Fruit fly (Drosophila melanogaster): ENCODE results near the gene CG10898.

Gene CG10898

DNA sequence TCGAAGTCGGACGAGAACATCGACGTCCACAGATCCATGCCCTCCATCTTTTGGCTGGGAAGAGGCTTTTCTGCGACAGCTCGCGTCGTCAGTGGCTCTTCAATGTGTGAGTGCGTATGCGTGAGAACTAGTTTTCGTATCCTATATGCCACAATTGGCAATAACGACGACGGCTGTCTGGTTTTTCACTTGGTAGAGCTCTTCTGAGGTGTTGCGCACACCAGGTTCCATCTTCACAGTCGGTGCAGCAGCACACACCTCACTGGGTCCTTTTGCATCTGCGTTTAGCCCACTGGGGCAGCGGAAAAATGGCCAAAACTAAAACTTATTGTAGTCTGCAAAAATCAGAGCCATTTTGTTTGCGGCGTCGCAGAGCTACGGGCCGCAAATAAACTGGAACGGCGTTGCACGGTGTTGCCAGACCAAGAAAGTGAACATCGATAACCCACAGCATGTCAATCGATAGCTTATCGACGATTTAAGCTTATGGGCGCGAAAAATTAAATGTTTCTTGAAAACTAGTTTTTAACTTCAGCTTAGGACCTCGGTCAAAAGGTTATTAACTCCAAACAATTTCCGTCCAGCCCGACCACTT is 32.3 kb downstream of the CG10898 start, which contains the start of gene CG6791 (continued):
- no peak for TF ChIP-seq BtbVII (GFP tag; optimal IDR thresholded peaks at IDR 0.05)
- TF ChIP-seq CG7271 (tag; optimal IDR thresholded peaks at IDR 0.05), result no peak
- TF ChIP-seq insv (GFP tag; optimal IDR thresholded peaks at IDR 0.05), result no peak
- TF ChIP-seq CG8944 (GFP tag; optimal IDR thresholded peaks at IDR 0.05), result no peak
- TF ChIP-seq hbn (GFP tag; IDR thresholded peaks at IDR 0.05; ENCODE audit: partially characterized antibody), result peak; percentile 88
- TF ChIP-seq CG3407 (GFP tag; optimal IDR thresholded peaks at IDR 0.05), result no peak
- peak; percentile 47 for TF ChIP-seq trem (tag; optimal IDR thresholded peaks at IDR 0.05)
- TF ChIP-seq CG4282 (GFP tag; optimal IDR thresholded peaks at IDR 0.05), result no peak
- TF ChIP-seq Rfx (GFP tag; IDR thresholded peaks at IDR 0.05), result no peak
- no peak for TF ChIP-seq slbo (GFP tag; IDR thresholded peaks at IDR 0.05)
- no peak for TF ChIP-seq CG17912 (GFP tag; optimal IDR thresholded peaks at IDR 0.05)
- TF ChIP-seq CG7963 (GFP tag; IDR thresholded peaks at IDR 0.05; ENCODE audit: partially characterized antibody), result peak; percentile 73
- peak; percentile 93 for TF ChIP-seq bbx (GFP tag; IDR thresholded peaks at IDR 0.05; ENCODE audit: partially characterized antibody)
- peak; percentile 78 for TF ChIP-seq sna (GFP tag; IDR thresholded peaks at IDR 0.05; ENCODE audit: partially characterized antibody)
- no peak for TF ChIP-seq CG2889 (GFP tag; IDR thresholded peaks at IDR 0.05)
- no peak for TF ChIP-seq Ada2b (GFP tag; IDR thresholded peaks at IDR 0.05)
- peak; percentile 91 for TF ChIP-seq oc (tag; optimal IDR thresholded peaks at IDR 0.05)
- peak; percentile 90 for TF ChIP-seq amos (GFP tag; IDR thresholded peaks at IDR 0.05; ENCODE audit: partially characterized antibody)
- no peak for TF ChIP-seq CG15696 (tag; optimal IDR thresholded peaks at IDR 0.05)
- TF ChIP-seq vnd (GFP tag; IDR thresholded peaks at IDR 0.05; ENCODE audit: partially characterized antibody), result peak; percentile 69; the same call in 2 of the 3 replicates
- TF ChIP-seq fru (optimal IDR thresholded peaks at IDR 0.05), result no peak
- TF ChIP-seq CG8388 (GFP tag; optimal IDR thresholded peaks at IDR 0.05), result no peak
- TF ChIP-seq CG17829 (tag; optimal IDR thresholded peaks at IDR 0.05), result peak; percentile 12
- TF ChIP-seq CG12942 (GFP tag; optimal IDR thresholded peaks at IDR 0.05), result no peak
- no peak for TF ChIP-seq fu2 (GFP tag; optimal IDR thresholded peaks at IDR 0.05)
- TF ChIP-seq HLHmδ (GFP tag; optimal IDR thresholded peaks at IDR 0.05), result no peak
- no peak for TF ChIP-seq CG16815 (GFP tag; optimal IDR thresholded peaks at IDR 0.05)
- no peak for TF ChIP-seq fd3F (GFP tag; optimal IDR thresholded peaks at IDR 0.05)
- peak; percentile 89 for TF ChIP-seq CG42726 (GFP tag; IDR thresholded peaks at IDR 0.05; ENCODE audit: partially characterized antibody)
- TF ChIP-seq CG6813 (GFP tag; optimal IDR thresholded peaks at IDR 0.05), result no peak
- TF ChIP-seq CG17612 (GFP tag; IDR thresholded peaks at IDR 0.05), result no peak
- peak; percentile 42 for TF ChIP-seq Lhr (GFP tag; optimal IDR thresholded peaks at IDR 0.05)
- no peak for TF ChIP-seq CG12391 (tag; optimal IDR thresholded peaks at IDR 0.05)
- TF ChIP-seq CG8089 (GFP tag; optimal IDR thresholded peaks at IDR 0.05), result no peak
- no peak for TF ChIP-seq zfh1 (GFP tag; IDR thresholded peaks at IDR 0.05)
- TF ChIP-seq CG11695 (GFP tag; IDR thresholded peaks at IDR 0.05), result no peak
- peak; percentile 22 for TF ChIP-seq gfzf (GFP tag; optimal IDR thresholded peaks at IDR 0.05)
- TF ChIP-seq pzg (GFP tag; optimal IDR thresholded peaks at IDR 0.05), result peak; percentile 90
- TF ChIP-seq ems (GFP tag; optimal IDR thresholded peaks at IDR 0.05), result no peak
- no peak for TF ChIP-seq sisA (GFP tag; IDR thresholded peaks at IDR 0.05)
- TF ChIP-seq CG17328 (GFP tag; IDR thresholded peaks at IDR 0.05), result no peak
- TF ChIP-seq Lpt (GFP tag; optimal IDR thresholded peaks at IDR 0.05), result no peak
- TF ChIP-seq bsh (GFP tag; optimal IDR thresholded peaks at IDR 0.05), result no peak
- TF ChIP-seq Aef1 (GFP tag; IDR thresholded peaks at IDR 0.05), result no peak
- TF ChIP-seq mld (GFP tag; IDR thresholded peaks at IDR 0.05; ENCODE audit: partially characterized antibody), result peak; percentile 71; the same call in 2 of the 3 replicates
- TF ChIP-seq shn (GFP tag; optimal IDR thresholded peaks at IDR 0.05), result no peak
- TF ChIP-seq Opbp (GFP tag; IDR thresholded peaks at IDR 0.05; ENCODE audit: partially characterized antibody), result peak; percentile 86; the same call in 2 of the 3 replicates
- no peak for TF ChIP-seq CG12744 (GFP tag; optimal IDR thresholded peaks at IDR 0.05)
- TF ChIP-seq CG6683 (GFP tag; optimal IDR thresholded peaks at IDR 0.05), result peak; percentile 18

Measured in whole organism, embryonic.